Worm (Caenorhabditis elegans) whole organism, young adult: Measurements from ENCODE around the gene nhr-129.

Source experiments
- B0336.3 ChIP-seq: fragments of 200-800 bp; sonication (Bioruptor generic); IDR thresholded peaks from 2 replicates; pipeline ENCODE4 v1.3.6; 2022; ENCODE audit warnings: missing genetic modification characterization, missing compliant biosample characterization
- D2030.7 ChIP-seq: fragments of 200-800 bp; sonication (Bioruptor generic); IDR thresholded peaks from 2 replicates; pipeline ENCODE4 v1.3.6; 2022; ENCODE audit warnings: missing genetic modification reagents, missing genetic modification characterization, missing compliant biosample characterization
- F10E7.11 ChIP-seq: sonication (generic microtip); optimal IDR thresholded peaks from 2 replicates; lab custom pipeline; 2017; ENCODE audit warnings: mild to moderate bottlenecking, missing genetic modification characterization, moderate library complexity, missing compliant biosample characterization
- F23B12.7 ChIP-seq: sonication (generic microtip); optimal IDR thresholded peaks from 2 replicates; lab custom pipeline; 2017; ENCODE audit warnings: missing genetic modification characterization, mild to moderate bottlenecking, missing compliant biosample characterization, antibody characterized with exemption, moderate library complexity; ENCODE audit not compliant: insufficient read depth
- F49E8.2 ChIP-seq: sonication (generic microtip); optimal IDR thresholded peaks from 3 replicates; lab custom pipeline; 2017; ENCODE audit warnings: missing genetic modification characterization, mild to moderate bottlenecking, missing compliant biosample characterization, antibody characterized with exemption, moderate library complexity; ENCODE audit not compliant: insufficient read depth
- F52B5.7 ChIP-seq: sonication (generic microtip); optimal IDR thresholded peaks from 2 replicates; lab custom pipeline; 2016; ENCODE audit warnings: mild to moderate bottlenecking, missing genetic modification characterization, missing compliant biosample characterization
- F57C9.4 ChIP-seq: sonication (generic microtip); optimal IDR thresholded peaks from 2 replicates; lab custom pipeline; 2017; ENCODE audit warnings: mild to moderate bottlenecking, missing genetic modification characterization, missing compliant biosample characterization
- T26A5.8 ChIP-seq: sonication (generic microtip); optimal IDR thresholded peaks from 2 replicates; lab custom pipeline; 2016; ENCODE audit warnings: missing genetic modification characterization, missing compliant biosample characterization
- Y56A3A.18 ChIP-seq: fragments of 200-800 bp; sonication (Bioruptor generic); IDR thresholded peaks from 2 replicates; pipeline ENCODE4 v1.3.6; 2022; ENCODE audit warnings: missing genetic modification reagents, missing genetic modification characterization, missing compliant biosample characterization
- ZK185.1 ChIP-seq: sonication (generic microtip); optimal IDR thresholded peaks from 2 replicates; lab custom pipeline; 2016; ENCODE audit warnings: mild to moderate bottlenecking, missing genetic modification characterization, missing compliant biosample characterization; ENCODE audit not compliant: poor library complexity, severe bottlenecking
- akir-1 ChIP-seq: fragments of 200-800 bp; sonication (Bioruptor generic); optimal IDR thresholded peaks from 2 replicates; lab custom pipeline; 2018; ENCODE audit warnings: mild to moderate bottlenecking, missing genetic modification characterization, moderate library complexity, missing compliant biosample characterization
- aptf-2 ChIP-seq: fragments of 200-800 bp; sonication (Bioruptor generic); conservative IDR thresholded peaks from 2 replicates; pipeline ENCODE4 v1.3.6; 2022; ENCODE audit warnings: missing genetic modification reagents, missing genetic modification characterization, missing compliant biosample characterization
- atf-7 ChIP-seq: sonication (generic microtip); optimal IDR thresholded peaks from 2 replicates; lab custom pipeline; 2017; ENCODE audit warnings: mild to moderate bottlenecking, missing genetic modification characterization, missing compliant biosample characterization
- athp-1 ChIP-seq: sonication (generic microtip); optimal IDR thresholded peaks from 2 replicates; lab custom pipeline; 2017; ENCODE audit warnings: mild to moderate bottlenecking, missing genetic modification characterization, missing compliant biosample characterization
- attf-3 ChIP-seq: fragments of 200-800 bp; sonication (Bioruptor generic); conservative IDR thresholded peaks from 2 replicates; pipeline ENCODE4 v1.3.6; 2022; ENCODE audit warnings: missing genetic modification reagents, missing genetic modification characterization, missing compliant biosample characterization
- dox-1 ChIP-seq: fragments of 200-800 bp; sonication (Bioruptor generic); IDR thresholded peaks from 2 replicates; pipeline ENCODE4 v1.3.6; 2022; ENCODE audit warnings: missing genetic modification reagents, missing genetic modification characterization, missing compliant biosample characterization
- dpl-1 ChIP-seq: fragments of 150-350 bp; optimal IDR thresholded peaks from 2 replicates; lab custom pipeline; 2014; ENCODE audit warnings: missing biosample characterization, missing genetic modification reagents, missing genetic modification characterization
- hmg-1.2 ChIP-seq: fragments of 200-800 bp; sonication (Bioruptor generic); IDR thresholded peaks from 2 replicates; pipeline ENCODE4 v1.3.6; 2022; ENCODE audit warnings: missing genetic modification reagents, missing genetic modification characterization, missing compliant biosample characterization
- hmg-20 ChIP-seq: fragments of 200-800 bp; sonication (Bioruptor generic); IDR thresholded peaks from 2 replicates; pipeline ENCODE4 v1.3.6; 2022; ENCODE audit warnings: missing genetic modification reagents, missing genetic modification characterization, missing compliant biosample characterization
- hsf-1 ChIP-seq: fragments of 200-800 bp; sonication (Bioruptor generic); IDR thresholded peaks from 2 replicates; pipeline ENCODE4 v1.3.6; 2022; ENCODE audit warnings: missing genetic modification reagents, missing genetic modification characterization, missing compliant biosample characterization
- lin-40 ChIP-seq: sonication (generic microtip); optimal IDR thresholded peaks from 2 replicates; lab custom pipeline; 2016; ENCODE audit warnings: missing genetic modification characterization, mild to moderate bottlenecking, missing compliant biosample characterization, missing genotype, missing genetic modification reagents
- lir-1 ChIP-seq: fragments of 200-800 bp; sonication (Bioruptor generic); conservative IDR thresholded peaks from 2 replicates; pipeline ENCODE4 v1.3.6; 2022; ENCODE audit warnings: missing genetic modification reagents, missing genetic modification characterization, missing compliant biosample characterization
- madf-3 ChIP-seq: fragments of 200-800 bp; sonication (Bioruptor generic); IDR thresholded peaks from 2 replicates; pipeline ENCODE4 v1.3.6; 2022; ENCODE audit warnings: missing genetic modification reagents, missing genetic modification characterization, missing compliant biosample characterization
- mel-28 ChIP-seq: sonication (generic microtip); optimal IDR thresholded peaks from 2 replicates; lab custom pipeline; 2016; ENCODE audit warnings: borderline replicate concordance, mild to moderate bottlenecking, missing genetic modification characterization, missing compliant biosample characterization
- nfya-1 ChIP-seq: sonication (generic microtip); optimal IDR thresholded peaks from 2 replicates; lab custom pipeline; 2017; ENCODE audit warnings: antibody characterized with exemption, missing compliant biosample characterization, missing genetic modification characterization, borderline replicate concordance; ENCODE audit not compliant: insufficient read depth
- nfya-2 ChIP-seq: fragments of 200-800 bp; sonication (Bioruptor generic); IDR thresholded peaks from 2 replicates; pipeline ENCODE4 v1.3.6; 2022; ENCODE audit warnings: missing genetic modification reagents, missing genetic modification characterization, missing compliant biosample characterization
- nhr-120 ChIP-seq: fragments of 200-800 bp; sonication (Bioruptor generic); IDR thresholded peaks from 2 replicates; pipeline ENCODE4 v1.3.6; 2022; ENCODE audit warnings: missing genetic modification characterization, missing compliant biosample characterization
- nhr-179 ChIP-seq: sonication (generic microtip); optimal IDR thresholded peaks from 2 replicates; lab custom pipeline; 2016; ENCODE audit warnings: mild to moderate bottlenecking, missing genetic modification characterization, missing compliant biosample characterization
- nhr-27 ChIP-seq: fragments of 200-800 bp; sonication (Bioruptor generic); optimal IDR thresholded peaks from 2 replicates; lab custom pipeline; 2018; ENCODE audit warnings: mild to moderate bottlenecking, missing genetic modification characterization, moderate library complexity, missing compliant biosample characterization
- nhr-90 ChIP-seq: sonication (generic microtip); optimal IDR thresholded peaks from 2 replicates; lab custom pipeline; 2016; ENCODE audit warnings: missing genotype, mild to moderate bottlenecking, missing genetic modification characterization, missing compliant biosample characterization
- rec-8 ChIP-seq, 2 experiments: sonication (generic microtip); optimal IDR thresholded peaks; 2 replicates each; lab custom pipeline; 2016; ENCODE audit warnings: mild to moderate bottlenecking in 2 of 2, missing genetic modification characterization in 2 of 2, missing genetic modification reagents in 2 of 2, missing genotype in 2 of 2, missing biosample characterization in 1 of 2, missing compliant biosample characterization in 1 of 2, moderate library complexity in 1 of 2
- repo-1 ChIP-seq: sonication (generic microtip); optimal IDR thresholded peaks from 2 replicates; lab custom pipeline; 2017; ENCODE audit warnings: mild to moderate bottlenecking, missing genetic modification characterization, missing compliant biosample characterization
- snpc-1.3 ChIP-seq: sonication (generic microtip); optimal IDR thresholded peaks from 2 replicates; lab custom pipeline; 2017; ENCODE audit warnings: missing genetic modification characterization, mild to moderate bottlenecking, missing compliant biosample characterization, antibody characterized with exemption, moderate library complexity, missing genotype, missing genetic modification reagents; ENCODE audit not compliant: insufficient read depth
- sptf-2 ChIP-seq: fragments of 200-800 bp; sonication (Bioruptor generic); optimal IDR thresholded peaks from 2 replicates; lab custom pipeline; 2018; ENCODE audit warnings: mild to moderate bottlenecking, missing genetic modification characterization, missing compliant biosample characterization
- tbp1 ChIP-seq: fragments of 200-800 bp; sonication (Bioruptor generic); optimal IDR thresholded peaks from 2 replicates; lab custom pipeline; 2018; ENCODE audit warnings: mild to moderate bottlenecking, missing genetic modification characterization, missing compliant biosample characterization
- xnd-1 ChIP-seq: sonication (generic microtip); optimal IDR thresholded peaks from 2 replicates; lab custom pipeline; 2016; ENCODE audit warnings: missing genotype, missing genetic modification reagents, missing genetic modification characterization, missing compliant biosample characterization
- zim-3 ChIP-seq: sonication (generic microtip); optimal IDR thresholded peaks from 2 replicates; lab custom pipeline; 2017; ENCODE audit warnings: mild to moderate bottlenecking, missing genetic modification characterization, moderate library complexity, missing compliant biosample characterization

nhr-129 gene

DNA sequence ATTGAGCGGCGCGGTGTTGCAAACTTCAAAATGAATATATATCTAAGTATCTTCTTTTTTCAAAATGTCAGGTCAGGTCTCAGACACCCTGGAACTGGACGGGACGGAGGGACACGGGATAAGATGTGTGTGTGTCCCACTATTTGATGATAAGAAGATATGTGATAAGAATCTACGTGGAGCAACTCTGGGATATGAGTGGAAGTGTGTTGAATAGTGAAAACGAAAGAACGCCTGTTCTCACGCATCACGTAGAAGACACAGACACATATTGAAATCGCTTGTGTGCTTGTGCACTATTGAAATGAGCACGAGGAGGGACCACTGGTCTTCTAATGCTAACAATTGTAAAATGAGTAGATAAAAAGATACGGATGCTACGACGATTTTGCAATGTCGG, 35.0 kb downstream of the nhr-129 start, which contains the start of gene uig-1:
Gene uig-1 (minus strand): TSS at position 120 of the 400 bp plus-strand sequence.
- no peak for TF ChIP-seq repo-1 (tag; lab: Kevin White, UChicago)
- no peak for TF ChIP-seq nhr-90
- TF ChIP-seq aptf-2 (GFP tag; lab: Robert Waterston, UW), result no peak
- no peak for TF ChIP-seq hsf-1 (GFP tag; lab: Robert Waterston, UW)
- TF ChIP-seq xnd-1 (tag; lab: Kevin White, UChicago), result no peak
- TF ChIP-seq tbp1 (GFP tag; lab: Kevin White, UChicago), result no peak
- no peak for TF ChIP-seq atf-7 (tag; lab: Kevin White, UChicago)
- TF ChIP-seq attf-3 (GFP tag; lab: Robert Waterston, UW), result no peak
- no peak for TF ChIP-seq hmg-20 (GFP tag; lab: Robert Waterston, UW)
- TF ChIP-seq lir-1 (GFP tag; lab: Robert Waterston, UW), result no peak
- no peak for TF ChIP-seq nhr-179
- no peak for TF ChIP-seq Y56A3A.18 (GFP tag; lab: Robert Waterston, UW)
- no peak for TF ChIP-seq athp-1 (tag; lab: Kevin White, UChicago)
- no peak for TF ChIP-seq snpc-1.3 (tag; lab: Kevin White, UChicago)
- TF ChIP-seq nfya-1 (tag; lab: Kevin White, UChicago), result no peak
- TF ChIP-seq akir-1 (GFP tag; lab: Kevin White, UChicago), result no peak

ce11 chrV:13294507-13294906, 36.3 kb downstream of the nhr-129 start:
- TF ChIP-seq F49E8.2 (no peak), F57C9.4 (tag; lab: Kevin White, UChicago) (no peak), T26A5.8 (no peak), madf-3 (GFP tag; lab: Robert Waterston, UW) (no peak), mel-28 (no peak), lin-40 (tag; lab: Kevin White, UChicago) (no peak), F52B5.7 (tag; lab: Kevin White, UChicago) (no peak), nfya-2 (no peak), F23B12.7 (tag; lab: Kevin White, UChicago) (no peak), B0336.3 (GFP tag; lab: Robert Waterston, UW) (no peak), rec-8 (tag; optimal IDR thresholded peaks at IDR 0.05; lab: Kevin White, UChicago) (no peak), dox-1 (GFP tag; lab: Robert Waterston, UW) (no peak), zim-3 (tag; lab: Kevin White, UChicago) (no peak), ZK185.1 (tag; lab: Kevin White, UChicago) (no peak), hsf-1 (GFP tag; lab: Robert Waterston, UW) (no peak), D2030.7 (no peak), F10E7.11 (tag; lab: Kevin White, UChicago) (no peak), nhr-120 (GFP tag; lab: Robert Waterston, UW) (no peak)
- TF ChIP-seq, all 124 proteins: peak for 0

DNA sequence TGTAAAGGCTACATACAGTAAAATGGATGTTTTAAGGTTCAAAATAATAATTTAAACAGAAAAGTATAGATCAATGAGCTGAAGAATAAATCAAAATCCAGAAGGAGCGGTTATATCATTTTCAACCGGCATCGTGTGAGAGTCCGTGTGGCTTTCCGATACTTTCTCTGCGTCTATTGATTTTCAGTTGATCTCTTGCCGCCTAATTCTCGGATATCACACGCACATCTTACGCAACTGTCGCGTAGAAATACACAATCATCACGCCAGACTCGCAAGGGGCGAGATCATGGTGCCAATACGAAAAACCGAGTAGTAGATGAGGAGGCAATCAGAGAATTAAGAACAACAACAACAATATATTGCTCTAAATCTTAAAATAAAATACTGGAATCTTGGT, 41.9 kb downstream of the nhr-129 start:
- TF ChIP-seq sptf-2 (GFP tag; lab: Kevin White, UChicago), result no peak
- no peak for TF ChIP-seq snpc-1.3 (tag; lab: Kevin White, UChicago)
- no peak for TF ChIP-seq hsf-1 (GFP tag; lab: Robert Waterston, UW)
- no peak for TF ChIP-seq dpl-1 (GFP tag; lab: Kevin White, UChicago)
- TF ChIP-seq hmg-1.2 (GFP tag; lab: Robert Waterston, UW), result peak; percentile 56; the same call in 1 of the 2 replicates
- no peak for TF ChIP-seq T26A5.8
- no peak for TF ChIP-seq nhr-27 (tag; lab: Kevin White, UChicago)
- TF ChIP-seq F57C9.4 (tag; lab: Kevin White, UChicago), result no peak
